Fruit fly (Drosophila melanogaster): Measurements from ENCODE around the gene Gs1.

Gene Gs1

dm6 chr2L:94639-95059 is 37.2 kb upstream of the Gs1 start, which contains the start of gene Zir:
Zir (plus strand) TSS chr2L:94739.
- TF ChIP-seq Dll (optimal IDR thresholded peaks at IDR 0.05) (no peak), psq (optimal IDR thresholded peaks at IDR 0.05) (no peak), pan (optimal IDR thresholded peaks at IDR 0.05) (no peak), EcR (GFP tag; optimal IDR thresholded peaks at IDR 0.05) (no peak), usp (GFP tag; optimal IDR thresholded peaks at IDR 0.05) (no peak), CG8478 (optimal IDR thresholded peaks at IDR 0.05) (no peak)

DNA sequence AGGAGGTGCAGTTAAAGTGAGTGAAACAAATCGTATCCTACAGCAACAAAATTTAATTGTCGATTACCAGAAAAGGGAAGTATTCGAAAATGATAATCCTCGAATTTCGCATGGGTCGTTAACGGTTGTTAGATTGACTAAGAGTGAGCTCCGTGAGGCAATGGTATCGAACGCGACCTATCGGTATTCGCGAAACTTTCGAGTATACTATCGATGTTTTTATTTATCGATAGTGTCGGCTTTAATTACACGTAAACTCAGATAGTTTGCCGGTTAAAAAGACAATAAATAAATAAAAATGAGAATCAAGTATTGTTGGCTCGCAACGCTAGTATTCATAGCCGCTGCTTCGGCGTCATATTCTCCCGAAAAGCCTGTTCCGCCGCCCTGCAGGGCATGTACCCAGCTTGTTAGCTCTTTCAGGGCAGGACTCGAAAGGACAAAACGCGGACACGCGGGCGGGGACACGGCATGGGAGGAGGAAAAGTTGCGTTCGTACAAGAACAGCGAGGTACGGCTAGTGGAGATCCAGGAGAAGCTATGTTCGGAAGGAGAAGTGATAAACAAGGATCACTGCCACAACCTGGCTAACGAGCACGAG is 29.6 kb upstream of the Gs1 start, which contains the start of gene Creld:
TSS of gene Creld (plus strand) at position 220 of the 601 bp plus-strand sequence.
- no peak for TF ChIP-seq psq (optimal IDR thresholded peaks at IDR 0.05)
- TF ChIP-seq CG8478 (optimal IDR thresholded peaks at IDR 0.05), result no peak
- no peak for TF ChIP-seq Dll (optimal IDR thresholded peaks at IDR 0.05)
- TF ChIP-seq EcR (GFP tag; optimal IDR thresholded peaks at IDR 0.05), result no peak
- TF ChIP-seq pan (optimal IDR thresholded peaks at IDR 0.05), result no peak
- no peak for TF ChIP-seq usp (GFP tag; optimal IDR thresholded peaks at IDR 0.05)

DNA sequence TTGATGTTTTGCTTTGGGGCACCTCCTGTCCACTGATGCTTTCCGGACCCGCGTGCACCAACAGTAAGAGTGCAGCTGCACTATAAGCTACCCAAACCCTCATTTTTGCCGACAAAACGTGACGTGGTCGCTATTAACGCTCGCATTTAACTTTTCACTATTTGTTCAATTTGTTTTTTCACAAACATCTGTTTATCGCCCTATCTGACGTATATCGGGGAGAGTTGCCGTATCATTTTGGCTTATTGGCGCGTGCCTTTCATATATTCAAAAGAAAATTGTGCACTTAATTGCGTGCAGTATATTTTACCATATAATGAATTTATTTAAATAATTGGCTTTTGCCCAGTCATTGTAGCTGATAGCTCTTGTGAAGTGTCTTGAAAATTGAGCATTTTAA is 25.3 kb upstream of the Gs1 start, which contains the start of the genes Nhe1 and Sam-S:
TSS of gene Nhe1 (minus strand) at position 193 of the 400 bp plus-strand sequence.
TSS of gene Sam-S (plus strand) at position 364 of the 400 bp plus-strand sequence.
- TF ChIP-seq Dll (optimal IDR thresholded peaks at IDR 0.05), result no peak
- no peak for TF ChIP-seq EcR (GFP tag; optimal IDR thresholded peaks at IDR 0.05)
- no peak for TF ChIP-seq CG8478 (optimal IDR thresholded peaks at IDR 0.05)

- TF ChIP-seq CG8478 (optimal IDR thresholded peaks at IDR 0.05), result no peak
- TF ChIP-seq pan (optimal IDR thresholded peaks at IDR 0.05), result no peak
- TF ChIP-seq Dll (optimal IDR thresholded peaks at IDR 0.05), result no peak
Measured at dm6 chr2L:107032-107431, 24.8 kb upstream of the Gs1 start.

DNA sequence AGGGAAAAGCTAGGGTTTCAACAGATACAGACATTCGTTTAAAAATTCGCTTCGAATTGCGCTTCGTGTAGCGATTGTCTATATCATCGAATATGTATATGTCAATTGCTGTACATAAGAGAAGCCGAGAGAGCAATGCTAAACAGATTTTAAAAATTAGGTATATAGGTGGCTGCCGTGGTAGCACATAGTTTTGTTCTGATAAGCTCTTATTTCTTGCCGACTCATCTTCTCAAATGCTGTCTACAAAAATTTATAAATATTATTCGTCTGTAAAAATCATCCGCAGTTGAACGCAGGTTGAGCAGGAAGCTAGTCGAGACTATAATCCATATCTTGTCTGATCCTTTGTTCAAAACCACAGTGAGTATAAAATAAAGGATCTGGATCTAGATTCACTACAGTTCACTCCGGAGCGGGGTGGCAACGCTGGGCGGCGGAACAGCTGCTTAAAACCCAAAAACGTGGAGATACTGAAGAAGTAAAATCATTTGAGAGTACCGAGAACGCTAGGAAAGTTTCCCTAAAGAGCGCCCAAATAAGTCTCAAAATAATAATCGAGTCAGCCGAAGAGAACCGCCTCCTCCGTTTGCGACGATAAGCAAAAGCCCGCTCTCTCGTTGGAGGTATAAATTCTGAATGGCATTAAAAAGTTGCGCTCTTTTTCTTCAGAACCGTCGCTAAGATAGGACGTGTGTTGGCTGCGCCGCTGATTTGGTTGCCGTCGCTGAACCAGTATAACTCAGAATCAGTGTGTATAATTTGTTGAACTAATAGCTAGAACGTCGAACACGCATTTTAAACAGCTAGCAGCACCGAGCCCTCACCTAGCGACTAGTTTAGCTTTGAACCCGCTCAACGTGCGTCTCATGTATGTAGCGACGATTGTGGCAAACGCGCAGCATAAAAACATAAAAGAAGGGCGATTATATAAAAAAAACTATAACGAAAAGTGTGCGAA is 24.1 kb upstream of the Gs1 start:
- TF ChIP-seq EcR (GFP tag; optimal IDR thresholded peaks at IDR 0.05) (no peak), pan (optimal IDR thresholded peaks at IDR 0.05) (no peak), Dll (optimal IDR thresholded peaks at IDR 0.05) (no peak), psq (optimal IDR thresholded peaks at IDR 0.05) (no peak), CG8478 (optimal IDR thresholded peaks at IDR 0.05) (no peak), usp (GFP tag; optimal IDR thresholded peaks at IDR 0.05) (no peak)

DNA sequence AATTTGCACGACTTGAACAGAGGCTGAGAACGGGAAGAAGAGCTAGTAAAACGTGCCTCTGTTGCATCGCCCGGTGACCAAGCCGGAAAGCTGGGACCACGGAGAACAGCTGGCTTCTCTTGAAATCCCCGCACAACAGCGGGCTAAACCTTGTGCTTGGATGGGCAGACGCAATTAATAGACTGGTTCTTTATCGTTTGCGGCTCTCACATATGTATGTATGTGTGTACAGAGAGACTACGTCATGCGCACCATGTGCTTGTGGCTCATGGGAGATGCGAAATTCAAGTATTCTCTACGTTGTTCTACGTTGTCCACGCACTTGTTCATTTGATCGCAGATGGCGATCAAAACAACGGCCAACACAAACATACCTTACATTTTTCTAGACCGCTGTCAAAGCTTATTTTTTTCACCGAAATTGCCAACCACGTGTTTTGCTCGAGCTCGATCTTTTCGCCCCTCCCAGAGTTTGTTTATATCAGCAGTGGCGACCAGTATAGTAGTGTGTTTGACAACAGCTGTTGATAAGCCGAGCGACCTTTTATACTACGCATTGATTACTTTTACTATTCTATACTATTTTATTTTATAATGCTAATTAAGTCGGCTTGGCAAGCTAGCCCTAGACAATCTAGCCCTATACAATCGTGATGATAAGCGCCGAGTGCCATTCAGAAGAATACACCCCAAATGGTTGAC is 22.6 kb upstream of the Gs1 start:
- no peak for TF ChIP-seq usp (GFP tag; optimal IDR thresholded peaks at IDR 0.05)
- TF ChIP-seq CG8478 (optimal IDR thresholded peaks at IDR 0.05), result no peak
- TF ChIP-seq Dll (optimal IDR thresholded peaks at IDR 0.05), result no peak
- no peak for TF ChIP-seq EcR (GFP tag; optimal IDR thresholded peaks at IDR 0.05)

- TF ChIP-seq usp (GFP tag; optimal IDR thresholded peaks at IDR 0.05), result no peak
- TF ChIP-seq Dll (optimal IDR thresholded peaks at IDR 0.05), result no peak
- TF ChIP-seq EcR (GFP tag; optimal IDR thresholded peaks at IDR 0.05), result no peak
Measured at dm6 chr2L:110046-110445, 21.8 kb upstream of the Gs1 start.

DNA sequence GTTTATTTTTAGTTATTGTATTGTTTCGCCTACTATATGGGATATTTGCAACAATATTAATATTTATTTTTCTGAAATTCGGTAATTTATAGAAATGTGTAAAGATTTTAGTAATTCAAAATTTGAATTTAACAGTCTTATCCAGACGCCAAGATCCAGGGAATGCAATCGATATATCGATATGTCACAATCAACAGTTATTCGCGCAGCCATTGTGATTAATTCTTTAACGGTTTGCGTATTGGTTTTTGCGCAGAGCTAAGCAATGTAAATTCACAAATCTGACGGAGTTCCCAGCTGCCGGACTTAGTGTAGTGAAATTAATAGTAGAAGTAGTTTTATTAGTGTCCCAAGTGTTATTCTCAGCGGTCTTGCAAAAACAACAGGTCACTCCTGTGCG is 17.4 kb upstream of the Gs1 start, which contains the start of gene ND-15:
TSS of gene ND-15 (plus strand) at position 298 of the 400 bp plus-strand sequence.
- TF ChIP-seq CG8478 (optimal IDR thresholded peaks at IDR 0.05) (no peak), usp (GFP tag; optimal IDR thresholded peaks at IDR 0.05) (no peak)

- TF ChIP-seq psq (optimal IDR thresholded peaks at IDR 0.05) (no peak), pan (optimal IDR thresholded peaks at IDR 0.05) (no peak), usp (GFP tag; optimal IDR thresholded peaks at IDR 0.05) (no peak), CG8478 (optimal IDR thresholded peaks at IDR 0.05) (no peak), EcR (GFP tag; optimal IDR thresholded peaks at IDR 0.05) (no peak), Dll (optimal IDR thresholded peaks at IDR 0.05) (no peak)
Measured at dm6 chr2L:116388-116787, 15.5 kb upstream of the Gs1 start, which contains the start of gene CG13694. CG13694 (minus strand) TSS chr2L:116488.

DNA sequence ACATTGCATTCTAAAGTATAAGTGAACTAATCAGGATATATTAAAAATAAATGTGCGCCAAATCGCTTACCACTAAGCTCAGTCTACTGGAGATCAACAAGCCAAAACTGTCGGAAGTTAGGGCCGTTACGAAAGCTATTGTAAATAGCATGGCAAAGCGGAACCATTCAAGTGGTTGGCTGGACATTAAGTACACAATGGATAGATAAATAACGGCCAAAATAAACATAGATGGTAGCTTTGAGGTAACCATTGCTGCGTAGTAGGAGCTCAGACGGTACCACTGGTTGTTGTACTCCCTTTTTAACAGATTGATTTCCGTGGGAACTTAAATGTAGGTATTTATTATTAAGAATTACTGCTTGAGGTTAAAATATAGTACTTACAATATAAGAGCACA is 14.1 kb upstream of the Gs1 start:
- TF ChIP-seq usp (GFP tag; optimal IDR thresholded peaks at IDR 0.05) (no peak), CG8478 (optimal IDR thresholded peaks at IDR 0.05) (no peak), pan (optimal IDR thresholded peaks at IDR 0.05) (no peak), psq (optimal IDR thresholded peaks at IDR 0.05) (no peak), EcR (GFP tag; optimal IDR thresholded peaks at IDR 0.05) (no peak)

- TF ChIP-seq CG8478 (optimal IDR thresholded peaks at IDR 0.05), result no peak
- no peak for TF ChIP-seq usp (GFP tag; optimal IDR thresholded peaks at IDR 0.05)
- TF ChIP-seq Dll (optimal IDR thresholded peaks at IDR 0.05), result no peak
- TF ChIP-seq psq (optimal IDR thresholded peaks at IDR 0.05), result no peak
- TF ChIP-seq EcR (GFP tag; optimal IDR thresholded peaks at IDR 0.05), result no peak
- no peak for TF ChIP-seq pan (optimal IDR thresholded peaks at IDR 0.05)
Measured at dm6 chr2L:120492-121455, 11.1 kb upstream of the Gs1 start.

Measured in whole organism.